Worm (Caenorhabditis elegans) whole organism, young adult: ENCODE measurements around the gene srg-64.
A peak's percentile ranks its signal among the peaks of the same experiment; 100 is the strongest.

Experiments
- ama-1 ChIP-seq, 3 experiments: fragments of 150-350 bp in 1 of 3; sonication (generic microtip) in 2 of 3; optimal IDR thresholded peaks; 2 replicates each; lab custom pipeline; 2014 to 2018; ENCODE audit warnings: missing biosample characterization in 2 of 3, missing genetic modification characterization in 2 of 3, missing genetic modification reagents in 2 of 3
- hmg-20 ChIP-seq: fragments of 200-800 bp; sonication (Bioruptor generic); IDR thresholded peaks from 2 replicates; pipeline ENCODE4 v1.3.6; 2022; ENCODE audit warnings: missing genetic modification reagents, missing genetic modification characterization, missing compliant biosample characterization
- ztf-28 ChIP-seq: fragments of 200-800 bp; sonication (Bioruptor generic); IDR thresholded peaks from 2 replicates; pipeline ENCODE4 v1.3.6; 2022; ENCODE audit warnings: missing genetic modification reagents, missing genetic modification characterization, missing compliant biosample characterization

ce11 chrX:15741852-15742251 is 1.4 kb upstream of the srg-64 start:
- TF ChIP-seq hmg-20 (GFP tag; lab: Robert Waterston, UW): peak; percentile 81
- TF ChIP-seq ama-1 (optimal IDR thresholded peaks at IDR 0.05; lab: Kevin White, UChicago): no peak
- TF ChIP-seq ama-1 (GFP tag; optimal IDR thresholded peaks at IDR 0.05; lab: Kevin White, UChicago): peak in 1 of 2 experiments; percentile 66
- peak; percentile 47; the same call in 1 of the 2 replicates for TF ChIP-seq ztf-28 (GFP tag; lab: Robert Waterston, UW)
